Fruit fly (Drosophila melanogaster) whole organism, embryonic: ENCODE data around the gene hob.

ENCODE experiments used
- Abd-B ChIP-seq: fragments of 200-800 bp; sonication (Bioruptor generic); optimal IDR thresholded peaks from 2 replicates; lab custom pipeline; 2018; ENCODE audit warnings: missing biosample characterization, mild to moderate bottlenecking, missing genetic modification characterization, moderate library complexity
- CG12769 ChIP-seq: fragments of 200-800 bp; sonication (Bioruptor generic); optimal IDR thresholded peaks from 2 replicates; lab custom pipeline; 2019; ENCODE audit warnings: missing biosample characterization, mild to moderate bottlenecking, missing genetic modification characterization, moderate library complexity
- CG14860 ChIP-seq: fragments of 200-800 bp; sonication (Bioruptor generic); IDR thresholded peaks from 3 replicates; pipeline ENCODE4 v1.3.6; 2022; ENCODE audit warnings: missing biosample characterization, missing genetic modification characterization; ENCODE audit not compliant: partially characterized antibody
- CG15601 ChIP-seq: fragments of 200-800 bp; sonication (Bioruptor generic); optimal IDR thresholded peaks from 3 replicates; lab custom pipeline; 2019; ENCODE audit warnings: missing biosample characterization, mild to moderate bottlenecking, missing genetic modification characterization, moderate library complexity
- CG1647 ChIP-seq: fragments of 200-800 bp; sonication (Bioruptor generic); optimal IDR thresholded peaks from 3 replicates; lab custom pipeline; 2016; ENCODE audit warnings: missing biosample characterization, missing genetic modification characterization
- CG2116 ChIP-seq: fragments of 200-800 bp; sonication (Bioruptor generic); optimal IDR thresholded peaks from 3 replicates; lab custom pipeline; 2018; ENCODE audit warnings: missing biosample characterization, mild to moderate bottlenecking, missing genetic modification characterization
- CG32532 ChIP-seq: fragments of 200-800 bp; sonication (Bioruptor generic); IDR thresholded peaks from 2 replicates; pipeline ENCODE4 v1.3.6; 2022; ENCODE audit warnings: missing biosample characterization, missing genetic modification characterization
- CG34422 ChIP-seq: fragments of 200-800 bp; sonication (Bioruptor generic); IDR thresholded peaks from 3 replicates; pipeline ENCODE4 v1.3.6; 2022; ENCODE audit warnings: missing biosample characterization, missing genetic modification characterization
- CG4707 ChIP-seq: fragments of 200-800 bp; sonication (Bioruptor generic); optimal IDR thresholded peaks from 2 replicates; lab custom pipeline; 2018; ENCODE audit warnings: missing biosample characterization, mild to moderate bottlenecking, missing genetic modification characterization, moderate library complexity
- CG6254 ChIP-seq: fragments of 200-800 bp; sonication (Bioruptor generic); optimal IDR thresholded peaks from 3 replicates; lab custom pipeline; 2017; ENCODE audit warnings: mild to moderate bottlenecking, missing biosample characterization, missing genetic modification reagents, missing genetic modification characterization
- CG6689 ChIP-seq: fragments of 200-800 bp; sonication (Bioruptor generic); IDR thresholded peaks from 2 replicates; pipeline ENCODE4 v1.3.6; 2022; ENCODE audit warnings: missing biosample characterization, missing genetic modification characterization
- CG7786 ChIP-seq: fragments of 200-800 bp; sonication (Bioruptor generic); optimal IDR thresholded peaks from 2 replicates; lab custom pipeline; 2016; ENCODE audit warnings: missing biosample characterization, missing genetic modification characterization
- CG8944 ChIP-seq: fragments of 200-800 bp; sonication (Bioruptor generic); optimal IDR thresholded peaks from 3 replicates; lab custom pipeline; 2016; ENCODE audit warnings: missing biosample characterization, missing genetic modification characterization
- CG9215 ChIP-seq: fragments of 200-800 bp; sonication (Bioruptor generic); IDR thresholded peaks from 2 replicates; pipeline ENCODE4 v1.3.6; 2022; ENCODE audit warnings: missing biosample characterization, missing genetic modification characterization
- Chrac-16 ChIP-seq: fragments of 200-800 bp; sonication (Bioruptor generic); optimal IDR thresholded peaks from 3 replicates; lab custom pipeline; 2016; ENCODE audit warnings: missing biosample characterization, missing genetic modification characterization
- CrebB ChIP-seq: fragments of 200-800 bp; sonication (Bioruptor generic); optimal IDR thresholded peaks from 3 replicates; lab custom pipeline; 2018; ENCODE audit warnings: missing biosample characterization, mild to moderate bottlenecking, missing genetic modification characterization
- Dip3 ChIP-seq: fragments of 200-800 bp; sonication (Bioruptor generic); optimal IDR thresholded peaks from 3 replicates; lab custom pipeline; 2016; ENCODE audit warnings: missing biosample characterization, missing genetic modification characterization
- Dll ChIP-seq: fragments of 200-800 bp; sonication (Bioruptor generic); IDR thresholded peaks from 4 replicates; pipeline ENCODE4 v1.3.6; 2022; ENCODE audit warnings: missing biosample characterization, missing genetic modification characterization; ENCODE audit not compliant: partially characterized antibody
- Eip74EF ChIP-seq, 2 experiments: fragments of 200-800 bp in 1 of 2; fragments of >200 bp in 1 of 2; sonication (Bioruptor generic) in 1 of 2; optimal IDR thresholded peaks; 2 replicates each; lab custom pipeline; 2017 to 2019; ENCODE audit warnings: missing biosample characterization in 2 of 2, missing genetic modification characterization in 2 of 2, mild to moderate bottlenecking in 1 of 2, moderate library complexity in 1 of 2
- Hr3 ChIP-seq: fragments of 200-800 bp; sonication (Bioruptor generic); optimal IDR thresholded peaks from 3 replicates; lab custom pipeline; 2016; ENCODE audit warnings: missing biosample characterization, missing genetic modification characterization
- Neu2 ChIP-seq: fragments of 200-800 bp; sonication (Bioruptor generic); optimal IDR thresholded peaks from 3 replicates; lab custom pipeline; 2016; ENCODE audit warnings: missing biosample characterization, missing genetic modification characterization, borderline replicate concordance
- Ravus ChIP-seq: fragments of 200-800 bp; sonication (Bioruptor generic); IDR thresholded peaks from 2 replicates; pipeline ENCODE4 v1.3.6; 2022; ENCODE audit warnings: missing biosample characterization, missing genetic modification characterization
- Trl ChIP-seq, 3 experiments: fragments of >200 bp in 2 of 3; fragments of 200-800 bp in 1 of 3; sonication (Bioruptor generic) in 1 of 3; optimal IDR thresholded peaks; 2 replicates in 1 of 3; 3 replicates in 2 of 3; lab custom pipeline; 2016 to 2017; ENCODE audit warnings: missing biosample characterization in 1 of 3, missing genetic modification characterization in 1 of 3
- al ChIP-seq: fragments of 200-800 bp; sonication (Bioruptor generic); IDR thresholded peaks from 2 replicates; pipeline ENCODE4 v1.3.6; 2022; ENCODE audit warnings: missing biosample characterization, missing genetic modification characterization
- ase ChIP-seq: fragments of 200-800 bp; sonication (Bioruptor generic); IDR thresholded peaks from 3 replicates; pipeline ENCODE4 v1.3.6; 2022; ENCODE audit warnings: missing biosample characterization, missing genetic modification characterization
- bigmax ChIP-seq: fragments of 200-800 bp; sonication (Bioruptor generic); optimal IDR thresholded peaks from 2 replicates; lab custom pipeline; 2018; ENCODE audit warnings: missing biosample characterization, mild to moderate bottlenecking, missing genetic modification characterization
- bowl ChIP-seq: fragments of 200-800 bp; sonication (Bioruptor generic); IDR thresholded peaks from 2 replicates; pipeline ENCODE4 v1.3.6; 2022; ENCODE audit warnings: missing biosample characterization, missing genetic modification characterization
- chm ChIP-seq: fragments of 200-800 bp; sonication (Bioruptor generic); IDR thresholded peaks from 2 replicates; pipeline ENCODE4 v1.3.6; 2022; ENCODE audit warnings: missing biosample characterization, missing genetic modification characterization
- chn ChIP-seq: fragments of 200-800 bp; sonication (Bioruptor generic); optimal IDR thresholded peaks from 2 replicates; lab custom pipeline; 2016; ENCODE audit warnings: missing biosample characterization, missing genetic modification characterization
- eve ChIP-seq, 2 experiments: fragments of >200 bp; optimal IDR thresholded peaks; 2 replicates each; lab custom pipeline; 2017; ENCODE audit warnings: missing biosample characterization in 2 of 2, missing genetic modification characterization in 2 of 2
- gt ChIP-seq: fragments of 200-800 bp; sonication (Bioruptor generic); IDR thresholded peaks from 2 replicates; pipeline ENCODE4 v1.3.6; 2022; ENCODE audit warnings: missing biosample characterization, missing genetic modification characterization
- jing ChIP-seq: fragments of 200-800 bp; sonication (Bioruptor generic); optimal IDR thresholded peaks from 2 replicates; lab custom pipeline; 2018; ENCODE audit warnings: missing biosample characterization, mild to moderate bottlenecking, missing genetic modification characterization
- kah ChIP-seq: fragments of 200-800 bp; sonication (Bioruptor generic); optimal IDR thresholded peaks from 2 replicates; lab custom pipeline; 2018; ENCODE audit warnings: missing biosample characterization, mild to moderate bottlenecking, missing genetic modification characterization
- psq ChIP-seq: fragments of 200-800 bp; sonication (Bioruptor generic); optimal IDR thresholded peaks from 2 replicates; lab custom pipeline; 2017; ENCODE audit warnings: missing biosample characterization, missing genetic modification characterization
- pzg ChIP-seq: fragments of 200-800 bp; sonication (Bioruptor generic); optimal IDR thresholded peaks from 3 replicates; lab custom pipeline; 2018; ENCODE audit warnings: missing biosample characterization, mild to moderate bottlenecking, missing genetic modification characterization, moderate library complexity
- ro ChIP-seq: fragments of 200-800 bp; sonication (Bioruptor generic); IDR thresholded peaks from 2 replicates; pipeline ENCODE4 v1.3.6; 2022; ENCODE audit warnings: missing biosample characterization, missing genetic modification characterization
- tna ChIP-seq: fragments of 200-800 bp; sonication (Bioruptor generic); IDR thresholded peaks from 2 replicates; pipeline ENCODE4 v1.3.6; 2022; ENCODE audit warnings: missing biosample characterization, missing genetic modification characterization; ENCODE audit not compliant: partially characterized antibody

Gene hob

DNA sequence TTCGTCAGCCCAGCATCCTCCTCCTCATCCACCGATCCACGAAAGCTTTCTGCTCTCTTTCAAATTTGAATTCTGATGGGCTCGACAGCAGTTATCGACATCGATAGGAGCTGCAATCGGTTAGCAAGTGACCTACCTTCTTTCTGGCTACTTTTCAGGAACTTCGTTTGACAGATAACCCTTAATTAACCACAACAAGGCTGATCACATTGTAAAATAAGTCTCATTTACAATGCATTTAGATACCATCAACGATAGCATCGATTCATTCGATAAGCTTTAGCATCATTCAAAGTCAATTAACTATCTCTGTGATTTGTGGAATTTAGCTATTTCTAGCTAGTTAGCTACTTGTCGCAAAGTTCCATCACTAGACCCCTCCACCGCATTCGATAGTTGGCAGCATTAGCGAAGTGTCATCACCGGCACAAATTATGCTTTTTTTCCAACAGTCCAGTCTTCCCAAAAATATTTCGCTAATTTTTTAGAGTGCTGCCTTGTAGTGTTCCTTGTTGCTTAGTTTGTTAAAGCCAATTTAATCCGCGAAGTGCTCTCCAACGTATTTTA lies 40.1 kb downstream of the hob start, which contains the start of the genes MnM and Girdin (continued):
- TF ChIP-seq Trl (optimal IDR thresholded peaks at IDR 0.05; lab: Kevin White, UChicago) (peak in 1 of 2 experiments; percentile 22), Trl (GFP tag; optimal IDR thresholded peaks at IDR 0.05; lab: Kevin White, UChicago) (peak; percentile 77), CG14860 (peak; percentile 80), CG9215 (peak; percentile 67), CG32532 (GFP tag; lab: Robert Waterston, UW) (peak; percentile 53; the same call in 1 of the 2 replicates), CG6254 (GFP tag; lab: Kevin White, UChicago) (no peak), CG8944 (GFP tag; lab: Kevin White, UChicago) (peak; percentile 66), Dip3 (GFP tag; lab: Kevin White, UChicago) (peak; percentile 73), Hr3 (GFP tag; lab: Kevin White, UChicago) (peak; percentile 86), CG6689 (GFP tag; lab: Robert Waterston, UW) (peak; percentile 42; the same call in 1 of the 2 replicates), ase (GFP tag; lab: Robert Waterston, UW) (no peak), CG15601 (tag; lab: Kevin White, UChicago) (no peak), chm (no peak), Ravus (GFP tag; lab: Robert Waterston, UW) (no peak), CG12769 (tag; lab: Kevin White, UChicago) (peak; percentile 80), CG2116 (GFP tag; lab: Kevin White, UChicago) (peak; percentile 85), ro (no peak), pzg (peak; percentile 82), bigmax (no peak), Chrac-16 (GFP tag; lab: Kevin White, UChicago) (peak; percentile 61), bowl (no peak), eve (GFP tag; optimal IDR thresholded peaks at IDR 0.05; lab: Kevin White, UChicago) (no peak), psq (GFP tag; lab: Kevin White, UChicago) (no peak), tna (GFP tag; lab: Robert Waterston, UW) (peak; percentile 43; the same call in 1 of the 2 replicates), CrebB (peak; percentile 12), Abd-B (peak; percentile 75), CG1647 (GFP tag; lab: Kevin White, UChicago) (peak; percentile 23), al (GFP tag; lab: Robert Waterston, UW) (peak; percentile 44; the same call in 1 of the 2 replicates), chn (GFP tag; lab: Kevin White, UChicago) (peak; percentile 78)
- TF ChIP-seq, all 482 proteins: peak for 247

DNA sequence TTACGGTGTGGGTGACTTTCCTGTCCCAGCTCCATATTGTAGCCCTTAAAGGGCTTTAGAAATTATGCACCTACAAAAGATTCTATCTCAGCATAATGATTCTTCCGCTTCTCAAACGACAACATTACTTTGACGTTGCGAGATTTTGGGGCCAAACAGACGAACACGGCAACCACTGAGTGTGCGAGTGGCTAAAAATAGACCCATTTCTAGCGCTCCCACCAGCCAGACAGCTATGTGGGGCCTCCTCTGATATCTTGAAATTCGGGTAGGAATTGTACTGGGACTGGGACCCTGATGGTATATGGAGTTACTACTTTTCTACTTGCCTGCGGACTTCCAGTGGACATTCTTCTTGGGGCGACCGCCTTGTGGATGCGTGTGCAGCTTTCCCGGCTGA lies 40.8 kb downstream of the hob start:
- no peak for TF ChIP-seq jing (GFP tag; lab: Kevin White, UChicago)
- 0 out of 3 replicates have a peak, but pooled peaks have one; percentile 7 for TF ChIP-seq CG34422 (GFP tag; lab: Robert Waterston, UW)
- TF ChIP-seq CG4707 (GFP tag; lab: Kevin White, UChicago) = no peak
- TF ChIP-seq Neu2 (GFP tag; lab: Kevin White, UChicago) = no peak
- no peak for TF ChIP-seq CG8944 (GFP tag; lab: Kevin White, UChicago)
- peak; percentile 92 for TF ChIP-seq kah (GFP tag; lab: Kevin White, UChicago)

DNA sequence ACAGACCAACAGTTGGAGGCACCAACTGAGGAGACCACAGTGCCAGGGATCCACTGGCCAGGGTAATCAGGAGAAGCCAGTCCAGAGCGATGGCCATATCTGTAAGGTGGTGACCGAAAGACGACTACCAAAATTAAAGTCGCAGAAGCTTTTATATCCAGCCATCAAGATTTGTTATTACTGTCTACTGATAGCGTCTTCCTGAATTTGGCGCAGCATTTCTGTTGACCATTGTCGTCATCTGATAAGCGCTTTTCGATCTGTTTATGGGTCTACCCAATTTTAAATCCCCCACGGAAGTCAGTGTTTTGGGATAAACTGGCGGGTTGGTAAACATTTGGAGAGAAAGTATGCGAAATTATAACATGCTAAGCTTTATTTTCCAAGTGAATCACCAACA lies 46.3 kb downstream of the hob start, which contains the start of gene CG14963:
CG14963 (minus strand) TSS at position 101 of the 400 bp plus-strand sequence.
- TF ChIP-seq al (GFP tag; lab: Robert Waterston, UW) (no peak), Eip74EF (GFP tag; optimal IDR thresholded peaks at IDR 0.05; lab: Kevin White, UChicago) (no peak), gt (GFP tag; lab: Robert Waterston, UW) (no peak), CG7786 (GFP tag; lab: Kevin White, UChicago) (no peak), Dll (GFP tag; lab: Robert Waterston, UW) (no peak)
